Fruit fly (Drosophila melanogaster) S2 (cell line): Measurements from ENCODE around the gene CG12773.

Experiments
- CG8478 ChIP-seq: fragments of >200 bp; optimal IDR thresholded peaks from 2 replicates; lab custom pipeline; 2018
- CTCF ChIP-seq, 2 experiments: fragments of >200 bp; optimal IDR thresholded peaks; 2 replicates each; lab custom pipeline; 2018

DNA sequence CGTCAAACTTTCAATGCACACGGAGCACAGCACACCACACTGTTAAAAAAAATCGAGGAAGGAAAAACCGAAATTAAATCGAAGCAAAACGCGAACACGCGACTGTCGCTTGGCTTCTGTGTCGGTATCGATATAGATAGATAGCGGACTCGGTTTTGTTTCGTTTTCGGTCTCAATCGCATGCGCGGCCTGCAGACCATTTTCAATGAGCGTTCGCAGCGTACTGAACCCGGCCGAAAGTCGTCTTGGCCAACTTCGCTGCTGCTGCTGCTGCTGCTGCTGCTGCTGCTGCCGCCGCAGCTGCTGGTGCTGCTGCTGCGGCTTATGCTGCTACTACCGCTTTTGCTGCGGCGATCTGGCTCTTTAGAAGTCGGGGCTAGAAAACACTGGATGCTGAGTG is 15.8 kb downstream of the CG12773 start:
- no peak for TF ChIP-seq CTCF (optimal IDR thresholded peaks at IDR 0.05; lab: Kevin White, UChicago)
- no peak for TF ChIP-seq CG8478
